Fruit fly (Drosophila melanogaster) whole organism, wandering third instar larva: ENCODE data around the gene CG32483.

ENCODE experiments used
- Abd-B ChIP-seq: fragments of >200 bp; optimal IDR thresholded peaks from 2 replicates; lab custom pipeline; 2017; ENCODE audit warnings: missing biosample characterization, missing genetic modification characterization
- CG32264 ChIP-seq: fragments of 200-800 bp; sonication (Bioruptor generic); optimal IDR thresholded peaks from 2 replicates; lab custom pipeline; 2016; ENCODE audit warnings: missing biosample characterization, missing genetic modification characterization
- CG9705 ChIP-seq: fragments of 200-800 bp; sonication (Bioruptor generic); optimal IDR thresholded peaks from 2 replicates; lab custom pipeline; 2018; ENCODE audit warnings: missing biosample characterization, mild to moderate bottlenecking, missing genetic modification characterization
- CrebA ChIP-seq: fragments of 200-800 bp; sonication (Bioruptor generic); optimal IDR thresholded peaks from 2 replicates; lab custom pipeline; 2016; ENCODE audit warnings: missing biosample characterization, mild to moderate bottlenecking, missing genetic modification characterization, borderline replicate concordance
- Dfd ChIP-seq: fragments of >200 bp; optimal IDR thresholded peaks from 2 replicates; lab custom pipeline; 2017; ENCODE audit warnings: missing biosample characterization, missing genetic modification characterization
- GATAd ChIP-seq: sonication (Bioruptor generic); optimal IDR thresholded peaks from 2 replicates; lab custom pipeline; 2016; ENCODE audit warnings: missing biosample characterization, missing genetic modification characterization
- HLH106 ChIP-seq: fragments of 200-800 bp; optimal IDR thresholded peaks from 3 replicates; lab custom pipeline; 2019; ENCODE audit warnings: missing biosample characterization, mild to moderate bottlenecking, missing genetic modification characterization, moderate library complexity
- Hnf4 ChIP-seq: fragments of 200-800 bp; sonication (Bioruptor generic); optimal IDR thresholded peaks from 2 replicates; lab custom pipeline; 2016; ENCODE audit warnings: missing biosample characterization, mild to moderate bottlenecking, missing genetic modification characterization
- Hr78 ChIP-seq: fragments of >200 bp; optimal IDR thresholded peaks from 2 replicates; lab custom pipeline; 2017; ENCODE audit warnings: missing biosample characterization, missing genetic modification characterization
- Hr83 ChIP-seq: fragments of 200-300 bp; sonication (Bioruptor generic); optimal IDR thresholded peaks from 2 replicates; lab custom pipeline; 2016; ENCODE audit warnings: missing biosample characterization, mild to moderate bottlenecking, missing genetic modification characterization, moderate library complexity; ENCODE audit not compliant: poor library complexity, severe bottlenecking
- Mio ChIP-seq: sonication (Bioruptor generic); optimal IDR thresholded peaks from 2 replicates; lab custom pipeline; 2016; ENCODE audit warnings: missing biosample characterization, missing genetic modification characterization
- Myc ChIP-seq: fragments of >200 bp; optimal IDR thresholded peaks from 2 replicates; lab custom pipeline; 2017
- N ChIP-seq: fragments of >200 bp; optimal IDR thresholded peaks from 2 replicates; lab custom pipeline; 2018; ENCODE audit warnings: missing biosample characterization, missing external identifiers, missing genetic modification characterization
- OdsH ChIP-seq: fragments of 200-800 bp; sonication (Bioruptor generic); optimal IDR thresholded peaks from 2 replicates; lab custom pipeline; 2016; ENCODE audit warnings: missing biosample characterization, mild to moderate bottlenecking, missing genetic modification characterization
- Rel ChIP-seq, 2 experiments: fragments of 200-800 bp; sonication (Bioruptor generic) in 1 of 2; optimal IDR thresholded peaks; 2 replicates in 1 of 2; 3 replicates in 1 of 2; lab custom pipeline; 2016 to 2019; ENCODE audit warnings: mild to moderate bottlenecking in 2 of 2, missing biosample characterization in 2 of 2, missing genetic modification characterization in 2 of 2, moderate library complexity in 1 of 2
- Sp1 ChIP-seq: fragments of 200-800 bp; sonication (Bioruptor generic); optimal IDR thresholded peaks from 3 replicates; lab custom pipeline; 2019; ENCODE audit warnings: missing biosample characterization, mild to moderate bottlenecking, missing genetic modification characterization, moderate library complexity
- br ChIP-seq: fragments of 200-800 bp; sonication (Bioruptor generic); optimal IDR thresholded peaks from 2 replicates; lab custom pipeline; 2016; ENCODE audit warnings: missing biosample characterization, missing genetic modification characterization
- brk ChIP-seq: fragments of 200-800 bp; sonication (Bioruptor generic); optimal IDR thresholded peaks from 2 replicates; lab custom pipeline; 2016; ENCODE audit warnings: missing biosample characterization, mild to moderate bottlenecking, missing genetic modification characterization
- dl ChIP-seq, 2 experiments: fragments of 175-275, 200-275 bp in 1 of 2; fragments of 200-275 bp in 1 of 2; sonication (Bioruptor generic); optimal IDR thresholded peaks; lab custom pipeline; 2018; ENCODE audit warnings: mild to moderate bottlenecking in 2 of 2, missing biosample characterization in 2 of 2, missing genetic modification characterization in 2 of 2, moderate library complexity in 2 of 2; ENCODE audit not compliant: partially characterized antibody in 2 of 2, insufficient read depth in 1 of 2
- dmrt93B ChIP-seq: fragments of 200-800 bp; sonication (Bioruptor generic); optimal IDR thresholded peaks from 2 replicates; lab custom pipeline; 2018; ENCODE audit warnings: missing biosample characterization, mild to moderate bottlenecking, missing genetic modification characterization
- dsf ChIP-seq: sonication (Bioruptor generic); optimal IDR thresholded peaks from 2 replicates; lab custom pipeline; 2016; ENCODE audit warnings: missing biosample characterization, missing genetic modification characterization, borderline replicate concordance
- ey ChIP-seq: fragments of 200-800 bp; sonication (Bioruptor generic); optimal IDR thresholded peaks from 2 replicates; lab custom pipeline; 2016; ENCODE audit warnings: missing biosample characterization, missing genetic modification characterization
- foxo ChIP-seq, 2 experiments: fragments of 200-800 bp; sonication (Bioruptor generic); optimal IDR thresholded peaks; 2 replicates in 1 of 2; 3 replicates in 1 of 2; lab custom pipeline; 2016 to 2017; ENCODE audit warnings: missing biosample characterization in 2 of 2, missing genetic modification characterization in 2 of 2
- fru ChIP-seq: fragments of 200-800 bp; sonication (Bioruptor generic); optimal IDR thresholded peaks from 3 replicates; lab custom pipeline; 2016; ENCODE audit warnings: missing biosample characterization, mild to moderate bottlenecking, missing genetic modification characterization
- h ChIP-seq: fragments of 200-800 bp; sonication (Bioruptor generic); optimal IDR thresholded peaks from 3 replicates; lab custom pipeline; 2016; ENCODE audit warnings: missing biosample characterization, mild to moderate bottlenecking, missing genetic modification characterization
- lola ChIP-seq: fragments of >200 bp; optimal IDR thresholded peaks from 2 replicates; lab custom pipeline; 2017; ENCODE audit warnings: missing biosample characterization, missing genetic modification characterization
- pan ChIP-seq: fragments of >200 bp; optimal IDR thresholded peaks from 2 replicates; lab custom pipeline; 2017
- psq ChIP-seq: fragments of 200-800 bp; sonication (Bioruptor generic); optimal IDR thresholded peaks from 3 replicates; lab custom pipeline; 2017; ENCODE audit warnings: missing biosample characterization, mild to moderate bottlenecking, missing genetic modification characterization, moderate library complexity
- rgr ChIP-seq: fragments of 200-800 bp; sonication (Bioruptor generic); optimal IDR thresholded peaks from 3 replicates; lab custom pipeline; 2016; ENCODE audit warnings: missing biosample characterization, mild to moderate bottlenecking, missing genetic modification characterization
- sage ChIP-seq: fragments of 200-800 bp; sonication (Bioruptor generic); optimal IDR thresholded peaks from 2 replicates; lab custom pipeline; 2016; ENCODE audit warnings: missing biosample characterization, mild to moderate bottlenecking, missing genetic modification characterization
- sv ChIP-seq: fragments of 200-800 bp; sonication (Bioruptor generic); optimal IDR thresholded peaks from 3 replicates; lab custom pipeline; 2016; ENCODE audit warnings: missing biosample characterization, missing genetic modification characterization
- tai ChIP-seq: sonication (Bioruptor generic); optimal IDR thresholded peaks from 2 replicates; lab custom pipeline; 2016; ENCODE audit warnings: missing biosample characterization, missing genetic modification characterization
- usp ChIP-seq: fragments of >200 bp; optimal IDR thresholded peaks from 2 replicates; lab custom pipeline; 2017; ENCODE audit warnings: missing biosample characterization, missing genetic modification characterization

The CG32483 gene

dm6 chr3L:723654-724461, 34.0 kb upstream of the CG32483 start:
- TF ChIP-seq Dfd (GFP tag; lab: Kevin White, UChicago): no peak
- no peak for TF ChIP-seq N (GFP tag; lab: Kevin White, UChicago)
- no peak for TF ChIP-seq foxo (GFP tag; optimal IDR thresholded peaks at IDR 0.05; lab: Kevin White, UChicago)
- no peak for TF ChIP-seq sv (GFP tag; lab: Kevin White, UChicago)
- no peak for TF ChIP-seq sage (GFP tag; lab: Kevin White, UChicago)
- no peak for TF ChIP-seq Myc
- no peak for TF ChIP-seq Abd-B (GFP tag; lab: Kevin White, UChicago)
- TF ChIP-seq HLH106 (tag; lab: Kevin White, UChicago): no peak
- no peak for TF ChIP-seq ey
- no peak for TF ChIP-seq Mio
- TF ChIP-seq Hnf4 (GFP tag; lab: Kevin White, UChicago): no peak
- no peak for TF ChIP-seq CG32264 (GFP tag; lab: Kevin White, UChicago)
- TF ChIP-seq GATAd (GFP tag; lab: Kevin White, UChicago): no peak
- TF ChIP-seq h: no peak
- no peak for TF ChIP-seq br (GFP tag; lab: Kevin White, UChicago)
- TF ChIP-seq fru (GFP tag; lab: Kevin White, UChicago): no peak
- TF ChIP-seq usp (GFP tag; lab: Kevin White, UChicago): no peak

dm6 chr3L:722386-722785, 32.5 kb upstream of the CG32483 start:
- TF ChIP-seq Myc: no peak
- peak; percentile 16 for TF ChIP-seq h
- TF ChIP-seq foxo (GFP tag; optimal IDR thresholded peaks at IDR 0.05; lab: Kevin White, UChicago): peak in 1 of 2 experiments; percentile 11
- TF ChIP-seq dmrt93B (GFP tag; lab: Kevin White, UChicago): no peak
- TF ChIP-seq dl (GFP tag; optimal IDR thresholded peaks at IDR 0.05; lab: Kevin White, UChicago; ENCODE audit: insufficient read depth in 1 of 2, partially characterized antibody in 2 of 2): no peak
- TF ChIP-seq Sp1 (GFP tag; lab: Kevin White, UChicago): no peak

dm6 chr3L:721863-722262, 32.0 kb upstream of the CG32483 start:
- TF ChIP-seq Hnf4 (GFP tag; lab: Kevin White, UChicago): no peak
- TF ChIP-seq rgr (GFP tag; lab: Kevin White, UChicago): no peak
- no peak for TF ChIP-seq HLH106 (tag; lab: Kevin White, UChicago)
- TF ChIP-seq Hr83 (GFP tag; lab: Kevin White, UChicago): no peak
- no peak for TF ChIP-seq Rel (GFP tag; optimal IDR thresholded peaks at IDR 0.05; lab: Kevin White, UChicago)
- TF ChIP-seq Rel (tag; optimal IDR thresholded peaks at IDR 0.05; lab: Kevin White, UChicago): no peak
- TF ChIP-seq br (GFP tag; lab: Kevin White, UChicago): no peak
- TF ChIP-seq Hr78 (GFP tag; lab: Kevin White, UChicago): no peak
- TF ChIP-seq Myc: no peak
- TF ChIP-seq pan (lab: Kevin White, UChicago): no peak
- TF ChIP-seq CrebA (GFP tag; lab: Kevin White, UChicago): no peak
- no peak for TF ChIP-seq usp (GFP tag; lab: Kevin White, UChicago)
- TF ChIP-seq foxo (GFP tag; optimal IDR thresholded peaks at IDR 0.05; lab: Kevin White, UChicago): no peak
- TF ChIP-seq fru (GFP tag; lab: Kevin White, UChicago): no peak
- no peak for TF ChIP-seq h
- TF ChIP-seq CG9705 (GFP tag; lab: Kevin White, UChicago): no peak
- no peak for TF ChIP-seq dsf (GFP tag; lab: Kevin White, UChicago)

dm6 chr3L:721026-721425, 31.1 kb upstream of the CG32483 start:
- TF ChIP-seq CG32264 (GFP tag; lab: Kevin White, UChicago) (no peak), Myc (no peak), Hr78 (GFP tag; lab: Kevin White, UChicago) (no peak), h (peak; percentile 27), Hr83 (GFP tag; lab: Kevin White, UChicago) (no peak), lola (GFP tag; lab: Kevin White, UChicago) (no peak), fru (GFP tag; lab: Kevin White, UChicago) (peak; percentile 21)
- TF ChIP-seq, all 38 proteins: peak for 2

- TF ChIP-seq Mio: no peak
- no peak for TF ChIP-seq usp (GFP tag; lab: Kevin White, UChicago)
- TF ChIP-seq pan (lab: Kevin White, UChicago): no peak
- no peak for TF ChIP-seq h
- no peak for TF ChIP-seq GATAd (GFP tag; lab: Kevin White, UChicago)
- no peak for TF ChIP-seq N (GFP tag; lab: Kevin White, UChicago)
- TF ChIP-seq sage (GFP tag; lab: Kevin White, UChicago): no peak
- no peak for TF ChIP-seq Hr83 (GFP tag; lab: Kevin White, UChicago)
- no peak for TF ChIP-seq CrebA (GFP tag; lab: Kevin White, UChicago)
- no peak for TF ChIP-seq brk (GFP tag; lab: Kevin White, UChicago)
- TF ChIP-seq OdsH: no peak
- TF ChIP-seq psq (GFP tag; lab: Kevin White, UChicago): no peak
- TF ChIP-seq tai (GFP tag; lab: Kevin White, UChicago): no peak
- TF ChIP-seq foxo (GFP tag; optimal IDR thresholded peaks at IDR 0.05; lab: Kevin White, UChicago): no peak
- TF ChIP-seq lola (GFP tag; lab: Kevin White, UChicago): no peak
- TF ChIP-seq, all 38 proteins: peak for 0
These were observed 28.5 kb upstream of the CG32483 start for dm6 chr3L:718378-718777.
